Worm (Caenorhabditis elegans): ENCODE measurements around the gene Y24F12A.1.

Y24F12A.1 gene

ce11 chrIV:11572524-11572923 is 32.5 kb upstream of the Y24F12A.1 start:
- TF ChIP-seq egl-27 (tag; optimal IDR thresholded peaks at IDR 0.05), result no peak
- peak; percentile 66 for TF ChIP-seq dsc-1 (tag; optimal IDR thresholded peaks at IDR 0.05)
- peak; percentile 46 for TF ChIP-seq rnt-1 (tag; optimal IDR thresholded peaks at IDR 0.05)
- TF ChIP-seq pqm-1 (tag; optimal IDR thresholded peaks at IDR 0.05), result no peak
- peak; percentile 26 for TF ChIP-seq nhr-71 (tag; optimal IDR thresholded peaks at IDR 0.05)
- no peak for TF ChIP-seq nhr-237 (tag; optimal IDR thresholded peaks at IDR 0.05)
- TF ChIP-seq unc-130 (tag; optimal IDR thresholded peaks at IDR 0.05), result peak; percentile 8
- peak in 1 of 2 experiments; percentile 2 for TF ChIP-seq lsy-2 (tag; optimal IDR thresholded peaks at IDR 0.05)
- TF ChIP-seq lin-14 (GFP tag; optimal IDR thresholded peaks at IDR 0.05), result peak; percentile 55

- TF ChIP-seq nhr-11 (tag; optimal IDR thresholded peaks at IDR 0.05) (no peak), lin-14 (GFP tag; optimal IDR thresholded peaks at IDR 0.05) (peak; percentile 25)
Measured at ce11 chrIV:11574331-11574730, 30.7 kb upstream of the Y24F12A.1 start.

- TF ChIP-seq dsc-1 (tag; optimal IDR thresholded peaks at IDR 0.05) (peak; percentile 60), efl-3 (GFP tag; optimal IDR thresholded peaks at IDR 0.05) (no peak)
Measured at ce11 chrIV:11578492-11578891, 26.6 kb upstream of the Y24F12A.1 start, which contains the start of gene rib-1. TSS of gene rib-1 (plus strand) at chrIV:11578792.

ce11 chrIV:11582450-11583166 is 22.4 kb upstream of the Y24F12A.1 start:
- TF ChIP-seq tlp-1 (tag; optimal IDR thresholded peaks at IDR 0.05) (no peak), elt-2 (tag; optimal IDR thresholded peaks at IDR 0.05) (peak; percentile 44), mep-1 (tag; optimal IDR thresholded peaks at IDR 0.05) (no peak), efl-1 (optimal IDR thresholded peaks at IDR 0.05) (no peak), efl-1 (GFP tag; optimal IDR thresholded peaks at IDR 0.05 in 1 of 2) (peak in 1 of 2 experiments; percentile 78), ets-5 (GFP tag; IDR thresholded peaks at IDR 0.05) (no peak), lin-14 (GFP tag; optimal IDR thresholded peaks at IDR 0.05) (peak; percentile 0)

- TF ChIP-seq lin-14 (GFP tag; optimal IDR thresholded peaks at IDR 0.05) (peak; percentile 25), elt-2 (tag; optimal IDR thresholded peaks at IDR 0.05) (peak; percentile 52), xbp-1 (tag; optimal IDR thresholded peaks at IDR 0.05) (no peak), fkh-8 (tag; optimal IDR thresholded peaks at IDR 0.05) (peak; percentile 16), rnt-1 (tag; optimal IDR thresholded peaks at IDR 0.05) (peak; percentile 2), C04F5.9 (tag; optimal IDR thresholded peaks at IDR 0.05) (no peak)
Measured at ce11 chrIV:11583906-11584378, 21.1 kb upstream of the Y24F12A.1 start, which contains the start of gene F12F6.1. TSS of gene F12F6.1 (plus strand) at chrIV:11583956.

ce11 chrIV:11584853-11585252 is 20.2 kb upstream of the Y24F12A.1 start:
- TF ChIP-seq jun-1 (tag; optimal IDR thresholded peaks at IDR 0.05) (no peak), lin-14 (GFP tag; optimal IDR thresholded peaks at IDR 0.05) (peak; percentile 3)

- TF ChIP-seq sup-37 (GFP tag; optimal IDR thresholded peaks at IDR 0.05), result no peak
- no peak for TF ChIP-seq fos-1 (tag; optimal IDR thresholded peaks at IDR 0.05)
- no peak for TF ChIP-seq efl-1 (optimal IDR thresholded peaks at IDR 0.05)
- no peak for TF ChIP-seq efl-1 (GFP tag; optimal IDR thresholded peaks at IDR 0.05 in 1 of 2)
- TF ChIP-seq nhr-90 (tag; optimal IDR thresholded peaks at IDR 0.05; ENCODE audit: poor library complexity), result no peak
- no peak for TF ChIP-seq ztf-4 (tag; optimal IDR thresholded peaks at IDR 0.05)
- no peak for TF ChIP-seq nhr-11 (tag; optimal IDR thresholded peaks at IDR 0.05)
- no peak for TF ChIP-seq hlh-4 (tag; optimal IDR thresholded peaks at IDR 0.05)
- TF ChIP-seq skn-1 (tag; optimal IDR thresholded peaks at IDR 0.05), result no peak
- TF ChIP-seq nhr-84 (tag; optimal IDR thresholded peaks at IDR 0.05), result no peak
- TF ChIP-seq nhr-71 (tag; optimal IDR thresholded peaks at IDR 0.05), result no peak
- no peak for TF ChIP-seq zip-4 (GFP tag; optimal IDR thresholded peaks at IDR 0.05)
- no peak for TF ChIP-seq aly-2 (tag; optimal IDR thresholded peaks at IDR 0.05)
- TF ChIP-seq egl-27 (tag; optimal IDR thresholded peaks at IDR 0.05), result no peak
- TF ChIP-seq ceh-63 (GFP tag; optimal IDR thresholded peaks at IDR 0.05), result no peak
- TF ChIP-seq fkh-8 (tag; optimal IDR thresholded peaks at IDR 0.05), result no peak
- no peak for TF ChIP-seq ceh-82 (tag; optimal IDR thresholded peaks at IDR 0.05)
- no peak for TF ChIP-seq unc-86 (tag; optimal IDR thresholded peaks at IDR 0.05)
- no peak for TF ChIP-seq xbp-1 (tag; optimal IDR thresholded peaks at IDR 0.05)
- TF ChIP-seq dsc-1 (tag; optimal IDR thresholded peaks at IDR 0.05), result no peak
Measured at ce11 chrIV:11586484-11586883, 18.6 kb upstream of the Y24F12A.1 start.
